Fruit fly (Drosophila melanogaster) whole organism, embryonic: ENCODE measurements around the gene spg.

ENCODE experiments used
- Bdp1 ChIP-seq: fragments of 200-800 bp; sonication (Bioruptor generic); optimal IDR thresholded peaks from 3 replicates; lab custom pipeline; 2016; ENCODE audit warnings: missing biosample characterization, missing genetic modification characterization
- BtbVII ChIP-seq: fragments of 200-800 bp; sonication (Bioruptor generic); optimal IDR thresholded peaks from 3 replicates; lab custom pipeline; 2017; ENCODE audit warnings: missing biosample characterization, mild to moderate bottlenecking, missing genetic modification characterization
- CG10209 ChIP-seq: fragments of 200-800 bp; sonication (Bioruptor generic); optimal IDR thresholded peaks from 3 replicates; lab custom pipeline; 2017; ENCODE audit warnings: missing biosample characterization, mild to moderate bottlenecking, missing genetic modification characterization, missing genetic modification reagents
- CG10979 ChIP-seq: fragments of 200-800 bp; sonication (Bioruptor generic); optimal IDR thresholded peaks from 2 replicates; lab custom pipeline; 2018; ENCODE audit warnings: missing biosample characterization, mild to moderate bottlenecking, missing genetic modification characterization, moderate library complexity
- CG11085 ChIP-seq: fragments of 200-800 bp; sonication (Bioruptor generic); IDR thresholded peaks from 2 replicates; pipeline ENCODE4 v1.3.6; 2022; ENCODE audit warnings: missing biosample characterization, missing genetic modification characterization
- CG12391 ChIP-seq: fragments of 200-800 bp; sonication (Bioruptor generic); optimal IDR thresholded peaks from 3 replicates; lab custom pipeline; 2018; ENCODE audit warnings: missing biosample characterization, mild to moderate bottlenecking, missing genetic modification characterization, moderate library complexity
- CG13894 ChIP-seq: fragments of 200-800 bp; sonication (Bioruptor generic); optimal IDR thresholded peaks from 3 replicates; lab custom pipeline; 2018; ENCODE audit warnings: missing biosample characterization, mild to moderate bottlenecking, missing genetic modification characterization, moderate library complexity
- CG14860 ChIP-seq: fragments of 200-800 bp; sonication (Bioruptor generic); IDR thresholded peaks from 3 replicates; pipeline ENCODE4 v1.3.6; 2022; ENCODE audit warnings: missing biosample characterization, missing genetic modification characterization; ENCODE audit not compliant: partially characterized antibody
- CG16815 ChIP-seq: fragments of 200-800 bp; sonication (Bioruptor generic); optimal IDR thresholded peaks from 3 replicates; lab custom pipeline; 2017; ENCODE audit warnings: missing biosample characterization, mild to moderate bottlenecking, missing genetic modification characterization
- CG17385 ChIP-seq: fragments of 200-800 bp; sonication (Bioruptor generic); optimal IDR thresholded peaks from 3 replicates; lab custom pipeline; 2018; ENCODE audit warnings: missing biosample characterization, mild to moderate bottlenecking, missing genetic modification characterization
- CG34224 ChIP-seq: fragments of 200-800 bp; sonication (Bioruptor generic); IDR thresholded peaks from 3 replicates; pipeline ENCODE4 v1.3.6; 2022; ENCODE audit warnings: missing biosample characterization, missing genetic modification characterization; ENCODE audit not compliant: partially characterized antibody
- CG4282 ChIP-seq: fragments of 200-800 bp; sonication (Bioruptor generic); optimal IDR thresholded peaks from 2 replicates; lab custom pipeline; 2016; ENCODE audit warnings: missing biosample characterization, missing genetic modification characterization
- CG4360 ChIP-seq: fragments of 200-800 bp; sonication (Bioruptor generic); IDR thresholded peaks from 2 replicates; pipeline ENCODE4 v1.3.6; 2022; ENCODE audit warnings: missing biosample characterization, missing genetic modification characterization
- CG43689 ChIP-seq: fragments of 200-800 bp; sonication (Bioruptor generic); IDR thresholded peaks from 2 replicates; pipeline ENCODE4 v1.3.6; 2022; ENCODE audit warnings: missing biosample characterization, missing genetic modification characterization
- CG6854 ChIP-seq: fragments of 200-800 bp; sonication (Bioruptor generic); optimal IDR thresholded peaks from 3 replicates; lab custom pipeline; 2017; ENCODE audit warnings: missing biosample characterization, mild to moderate bottlenecking, missing genetic modification characterization
- CG7271 ChIP-seq: fragments of 200-800 bp; sonication (Bioruptor generic); optimal IDR thresholded peaks from 2 replicates; lab custom pipeline; 2018; ENCODE audit warnings: missing biosample characterization, mild to moderate bottlenecking, missing genetic modification characterization, moderate library complexity
- CG8359 ChIP-seq: fragments of 200-800 bp; sonication (Bioruptor generic); optimal IDR thresholded peaks from 2 replicates; lab custom pipeline; 2017; ENCODE audit warnings: missing biosample characterization, mild to moderate bottlenecking, missing genetic modification characterization, borderline replicate concordance
- CG8944 ChIP-seq: fragments of 200-800 bp; sonication (Bioruptor generic); optimal IDR thresholded peaks from 3 replicates; lab custom pipeline; 2016; ENCODE audit warnings: missing biosample characterization, missing genetic modification characterization
- CoRest ChIP-seq: fragments of 200-800 bp; sonication (Bioruptor generic); optimal IDR thresholded peaks from 3 replicates; lab custom pipeline; 2018; ENCODE audit warnings: missing biosample characterization, mild to moderate bottlenecking, missing genetic modification characterization, moderate library complexity
- D19B ChIP-seq: fragments of 200-800 bp; sonication (Bioruptor generic); optimal IDR thresholded peaks from 2 replicates; lab custom pipeline; 2017; ENCODE audit warnings: missing biosample characterization, mild to moderate bottlenecking, missing genetic modification characterization
- Dip3 ChIP-seq: fragments of 200-800 bp; sonication (Bioruptor generic); optimal IDR thresholded peaks from 3 replicates; lab custom pipeline; 2016; ENCODE audit warnings: missing biosample characterization, missing genetic modification characterization
- Ets65A ChIP-seq: fragments of 200-800 bp; sonication (Bioruptor generic); peaks from one replicate; lab custom pipeline; 2016; ENCODE audit warnings: missing biosample characterization, missing genetic modification characterization
- HmgD ChIP-seq: fragments of 200-800 bp; sonication (Bioruptor generic); optimal IDR thresholded peaks from 3 replicates; lab custom pipeline; 2016; ENCODE audit warnings: missing biosample characterization, missing genetic modification characterization
- Hmx ChIP-seq: fragments of 200-800 bp; sonication (Bioruptor generic); optimal IDR thresholded peaks from 2 replicates; lab custom pipeline; 2016; ENCODE audit warnings: missing biosample characterization, missing genetic modification characterization
- Lim3 ChIP-seq: fragments of 200-800 bp; sonication (Bioruptor generic); IDR thresholded peaks from 2 replicates; pipeline ENCODE4 v1.3.6; 2022; ENCODE audit warnings: missing biosample characterization, missing genetic modification characterization
- NC2α ChIP-seq: fragments of 200-800 bp; sonication (Bioruptor generic); optimal IDR thresholded peaks from 2 replicates; lab custom pipeline; 2016; ENCODE audit warnings: missing biosample characterization, missing genetic modification characterization
- Nf-YB ChIP-seq: fragments of 200-800 bp; sonication (Bioruptor generic); optimal IDR thresholded peaks from 3 replicates; lab custom pipeline; 2019; ENCODE audit warnings: missing biosample characterization, mild to moderate bottlenecking, missing genetic modification characterization, moderate library complexity
- Tbp ChIP-seq: fragments of >200 bp; optimal IDR thresholded peaks from 2 replicates; lab custom pipeline; 2018; ENCODE audit warnings: missing biosample characterization, missing genetic modification characterization
- ash1 ChIP-seq: fragments of 200-800 bp; sonication (Bioruptor generic); optimal IDR thresholded peaks from 2 replicates; lab custom pipeline; 2018; ENCODE audit warnings: missing biosample characterization, mild to moderate bottlenecking, missing genetic modification characterization
- bowl ChIP-seq: fragments of 200-800 bp; sonication (Bioruptor generic); IDR thresholded peaks from 2 replicates; pipeline ENCODE4 v1.3.6; 2022; ENCODE audit warnings: missing biosample characterization, missing genetic modification characterization
- bsh ChIP-seq, 2 experiments: fragments of 200-800 bp; sonication (Bioruptor generic); optimal IDR thresholded peaks; 2 replicates each; lab custom pipeline; 2017 to 2018; ENCODE audit warnings: mild to moderate bottlenecking in 2 of 2, missing biosample characterization in 2 of 2, missing genetic modification characterization in 2 of 2, moderate library complexity in 1 of 2
- cad ChIP-seq: fragments of >200 bp; optimal IDR thresholded peaks from 2 replicates; lab custom pipeline; 2017; ENCODE audit warnings: missing biosample characterization, missing genetic modification characterization
- chm ChIP-seq: fragments of 200-800 bp; sonication (Bioruptor generic); IDR thresholded peaks from 2 replicates; pipeline ENCODE4 v1.3.6; 2022; ENCODE audit warnings: missing biosample characterization, missing genetic modification characterization
- dimm ChIP-seq: fragments of 200-800 bp; sonication (Bioruptor generic); IDR thresholded peaks from 2 replicates; pipeline ENCODE4 v1.3.6; 2022; ENCODE audit warnings: missing biosample characterization, missing genetic modification characterization
- dmrt99B ChIP-seq: fragments of 200-800 bp; sonication (Bioruptor generic); optimal IDR thresholded peaks from 2 replicates; lab custom pipeline; 2018; ENCODE audit warnings: missing biosample characterization, mild to moderate bottlenecking, missing genetic modification characterization, moderate library complexity
- dysf ChIP-seq: fragments of 200-800 bp; sonication (Bioruptor generic); IDR thresholded peaks from 3 replicates; pipeline ENCODE4 v1.3.6; 2022; ENCODE audit warnings: missing biosample characterization, missing genetic modification characterization
- jigr1 ChIP-seq: fragments of 200-800 bp; sonication (Bioruptor generic); IDR thresholded peaks from 3 replicates; pipeline ENCODE4 v1.3.6; 2022; ENCODE audit warnings: missing biosample characterization, missing genetic modification characterization
- luna ChIP-seq: fragments of 200-800 bp; sonication (Bioruptor generic); optimal IDR thresholded peaks from 2 replicates; lab custom pipeline; 2016; ENCODE audit warnings: missing biosample characterization, missing genetic modification characterization
- mirr ChIP-seq: fragments of 200-800 bp; sonication (Bioruptor generic); optimal IDR thresholded peaks from 3 replicates; lab custom pipeline; 2018; ENCODE audit warnings: missing biosample characterization, mild to moderate bottlenecking, missing genetic modification characterization
- otp ChIP-seq: fragments of 200-800 bp; sonication (Bioruptor generic); IDR thresholded peaks from 3 replicates; pipeline ENCODE4, ENCODE4 v1.3.6; 2022; ENCODE audit warnings: missing biosample characterization, missing genetic modification characterization
- pho ChIP-seq: fragments of 200-800 bp; sonication (Bioruptor generic); optimal IDR thresholded peaks from 2 replicates; lab custom pipeline; 2016; ENCODE audit warnings: missing biosample characterization, missing genetic modification characterization
- pros ChIP-seq: fragments of 200-800 bp; sonication (Bioruptor generic); optimal IDR thresholded peaks from 3 replicates; lab custom pipeline; 2019; ENCODE audit warnings: missing biosample characterization, mild to moderate bottlenecking, missing genetic modification characterization, moderate library complexity
- row ChIP-seq: fragments of 200-800 bp; sonication (Bioruptor generic); IDR thresholded peaks from 3 replicates; pipeline ENCODE4 v1.3.6; 2022; ENCODE audit warnings: missing biosample characterization, missing genetic modification characterization
- salm ChIP-seq: fragments of 200-800 bp; sonication (Bioruptor generic); optimal IDR thresholded peaks from 2 replicates; lab custom pipeline; 2018; ENCODE audit warnings: missing biosample characterization, mild to moderate bottlenecking, missing genetic modification characterization
- schlank ChIP-seq: fragments of 200-800 bp; sonication (Bioruptor generic); optimal IDR thresholded peaks from 2 replicates; lab custom pipeline; 2018; ENCODE audit warnings: missing biosample characterization, mild to moderate bottlenecking, missing genetic modification characterization
- sens-2 ChIP-seq: fragments of 200-800 bp; sonication (Bioruptor generic); IDR thresholded peaks from 2 replicates; pipeline ENCODE4 v1.3.6; 2022; ENCODE audit warnings: missing biosample characterization, missing genetic modification characterization
- stwl ChIP-seq: fragments of 200-800 bp; sonication (Bioruptor generic); optimal IDR thresholded peaks from 3 replicates; lab custom pipeline; 2018; ENCODE audit warnings: missing biosample characterization, mild to moderate bottlenecking, missing genetic modification characterization, moderate library complexity
- tgo ChIP-seq: fragments of 200-800 bp; sonication (Bioruptor generic); IDR thresholded peaks from 3 replicates; pipeline ENCODE4 v1.3.6; 2022; ENCODE audit warnings: missing biosample characterization, missing genetic modification characterization
- wor ChIP-seq: fragments of 200-800 bp; sonication (Bioruptor generic); IDR thresholded peaks from 2 replicates; pipeline ENCODE4 v1.3.6; 2022; ENCODE audit warnings: missing biosample characterization, missing genetic modification characterization
- zfh2 ChIP-seq: fragments of 200-800 bp; sonication (Bioruptor generic); optimal IDR thresholded peaks from 2 replicates; lab custom pipeline; 2016; ENCODE audit warnings: missing biosample characterization, missing genetic modification characterization

Gene spg

dm6 chr3R:28904816-28905435 lies 59.9 kb downstream of the spg start (continued):
- TF ChIP-seq schlank (peak; percentile 70), CG34224 (GFP tag; lab: Robert Waterston, UW) (no peak), CG10209 (GFP tag; lab: Kevin White, UChicago) (peak; percentile 65), row (GFP tag; lab: Robert Waterston, UW) (peak; percentile 86), CG4360 (GFP tag; lab: Robert Waterston, UW) (no peak), HmgD (peak; percentile 12), Bdp1 (GFP tag; lab: Kevin White, UChicago) (peak; percentile 21), dysf (GFP tag; lab: Robert Waterston, UW) (peak; percentile 91), NC2α (GFP tag; lab: Kevin White, UChicago) (peak; percentile 22), bowl (GFP tag; lab: Robert Waterston, UW) (peak; percentile 39; the same call in 1 of the 2 replicates), stwl (tag; lab: Kevin White, UChicago) (no peak), CG13894 (tag; lab: Kevin White, UChicago) (no peak), cad (GFP tag; lab: Kevin White, UChicago) (no peak), chm (GFP tag; lab: Robert Waterston, UW) (peak; percentile 65; the same call in 1 of the 2 replicates), CG8944 (GFP tag; lab: Kevin White, UChicago) (peak; percentile 66), otp (GFP tag; lab: Robert Waterston, UW) (peak; percentile 70; the same call in 2 of the 3 replicates), dimm (peak; percentile 35; the same call in 1 of the 2 replicates), sens-2 (GFP tag; lab: Robert Waterston, UW) (no peak), CG17385 (GFP tag; lab: Kevin White, UChicago) (peak; percentile 61), CG16815 (GFP tag; lab: Kevin White, UChicago) (peak; percentile 40), wor (GFP tag; lab: Robert Waterston, UW) (peak; percentile 55), pho (peak; percentile 61), CG10979 (tag; lab: Kevin White, UChicago) (peak; percentile 41), Nf-YB (GFP tag; lab: Kevin White, UChicago) (peak; percentile 18), CG14860 (GFP tag; lab: Robert Waterston, UW) (no peak), CG43689 (GFP tag; lab: Robert Waterston, UW) (peak; percentile 62), salm (peak; percentile 33), luna (GFP tag; lab: Kevin White, UChicago) (peak; percentile 39), Lim3 (GFP tag; lab: Robert Waterston, UW) (0 out of 2 replicates have a peak, but pooled peaks have one; percentile 37), Tbp (no peak), ash1 (no peak), CG12391 (tag; lab: Kevin White, UChicago) (peak; percentile 68), pros (GFP tag; lab: Kevin White, UChicago) (no peak), dmrt99B (tag; lab: Kevin White, UChicago) (peak; percentile 71), Hmx (peak; percentile 30), BtbVII (GFP tag; lab: Kevin White, UChicago) (peak; percentile 30), CG11085 (GFP tag; lab: Robert Waterston, UW) (peak; percentile 74), CG4282 (GFP tag; lab: Kevin White, UChicago) (no peak), CG6854 (GFP tag; lab: Kevin White, UChicago) (peak; percentile 31), CG8359 (GFP tag; lab: Kevin White, UChicago) (no peak), CG7271 (no peak), Dip3 (GFP tag; lab: Kevin White, UChicago) (peak; percentile 82), zfh2 (peak; percentile 90), tgo (GFP tag; lab: Robert Waterston, UW) (peak; percentile 83), Ets65A (GFP tag; lab: Kevin White, UChicago) (peak; percentile 96), bsh (GFP tag; optimal IDR thresholded peaks at IDR 0.05; lab: Kevin White, UChicago) (peak in 1 of 2 experiments; percentile 80), mirr (peak; percentile 25), D19B (GFP tag; lab: Kevin White, UChicago) (peak; percentile 54), jigr1 (GFP tag; lab: Robert Waterston, UW) (no peak; the same call in 2 of the 3 replicates), CoRest (tag; lab: Kevin White, UChicago) (peak; percentile 78)
